Fruit fly (Drosophila melanogaster) Kc167 (cell line): Measurements from ENCODE around the gene CSN3.

ENCODE experiments used
- Myc ChIP-seq: fragments of >200 bp; optimal IDR thresholded peaks from 2 replicates; lab custom pipeline; 2017; ENCODE audit warnings: missing external identifiers
- Sin3A ChIP-seq: fragments of >200 bp; optimal IDR thresholded peaks from 2 replicates; lab custom pipeline; 2018; ENCODE audit warnings: missing external identifiers
- h ChIP-seq: fragments of >200 bp; optimal IDR thresholded peaks from 3 replicates; lab custom pipeline; 2018; ENCODE audit warnings: missing external identifiers
- insv ChIP-seq: fragments of >200 bp; optimal IDR thresholded peaks from 3 replicates; lab custom pipeline; 2018; ENCODE audit warnings: missing external identifiers
- psq ChIP-seq: fragments of >200 bp; optimal IDR thresholded peaks from 2 replicates; lab custom pipeline; 2017; ENCODE audit warnings: missing external identifiers
- ttk ChIP-seq: sonication (Bioruptor generic); optimal IDR thresholded peaks from 2 replicates; lab custom pipeline; 2017; ENCODE audit warnings: missing external identifiers

Gene CSN3

DNA sequence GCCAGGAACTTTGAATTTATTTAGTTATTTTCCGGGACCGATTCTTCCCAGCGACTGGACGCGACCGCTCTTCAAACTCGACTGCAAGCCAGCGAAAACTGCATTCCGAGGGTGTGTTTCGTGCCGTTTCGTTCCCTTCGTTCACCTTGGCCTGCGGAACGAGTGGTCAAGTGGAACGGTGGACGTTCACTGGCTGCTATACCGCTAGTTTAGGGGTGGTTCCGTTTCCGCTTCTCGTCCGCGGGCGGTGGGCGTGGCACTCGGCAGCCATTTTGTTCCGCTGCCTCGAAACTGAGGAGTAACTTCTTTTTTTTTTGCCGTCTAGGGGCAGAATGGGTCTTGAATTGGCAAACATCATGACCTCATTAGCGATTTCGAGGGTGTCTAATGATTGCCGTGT lies 48.7 kb downstream of the CSN3 start, which contains the start of gene Six4:
Six4 (minus strand) TSS at position 85 of the 400 bp plus-strand sequence.
- TF ChIP-seq h (lab: Kevin White, UChicago) (no peak), insv (lab: Kevin White, UChicago) (no peak), Sin3A (lab: Kevin White, UChicago) (no peak), Myc (lab: Kevin White, UChicago) (no peak), psq (lab: Kevin White, UChicago) (no peak)

DNA sequence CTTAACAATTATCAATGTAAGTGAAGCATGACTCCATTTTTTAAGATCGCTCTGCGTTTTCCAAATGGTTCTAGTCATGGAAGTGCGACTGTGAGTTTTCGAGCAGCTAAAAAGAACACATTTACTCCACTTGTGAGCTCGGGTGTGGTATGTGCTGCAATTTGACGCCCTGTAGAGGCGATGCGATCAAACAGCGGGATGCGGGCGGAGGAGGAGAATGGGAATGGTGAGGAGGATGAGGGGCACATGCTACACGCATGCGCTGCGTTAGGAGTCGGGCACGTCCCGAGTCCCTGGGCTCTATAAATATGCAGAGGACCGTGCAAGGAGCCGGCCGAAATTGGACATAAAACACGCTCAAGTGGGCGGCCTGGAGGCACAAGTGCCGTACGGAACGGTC lies 52.1 kb downstream of the CSN3 start:
- TF ChIP-seq h (lab: Kevin White, UChicago) (no peak), ttk (lab: Kevin White, UChicago) (no peak), Sin3A (lab: Kevin White, UChicago) (no peak), Myc (lab: Kevin White, UChicago) (no peak), insv (lab: Kevin White, UChicago) (no peak), psq (lab: Kevin White, UChicago) (no peak)
